Worm (Caenorhabditis elegans): Measurements from ENCODE around the gene ceh-84.

DNA sequence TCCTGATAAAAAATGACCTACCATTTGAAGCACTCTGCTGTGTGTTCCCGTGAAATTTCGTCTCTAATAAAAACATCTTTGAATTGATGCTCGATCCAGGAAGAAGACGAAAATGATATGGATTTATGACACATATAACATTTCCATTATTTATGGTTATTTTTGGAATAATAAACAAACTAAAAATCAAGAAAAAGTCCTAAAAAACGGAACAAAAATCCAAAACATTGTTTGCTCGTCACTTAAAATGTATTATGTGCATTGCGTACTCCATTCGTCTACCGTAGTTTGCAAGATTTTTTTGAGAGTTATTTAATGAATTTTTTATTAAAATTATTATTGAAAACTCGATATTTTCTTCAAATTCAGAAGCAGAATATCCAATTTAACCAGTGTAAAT, 41.8 kb upstream of the ceh-84 start, which contains the start of gene bath-20:
- TF ChIP-seq fos-1 (tag; optimal IDR thresholded peaks at IDR 0.05) (no peak), C34F6.9 (tag; optimal IDR thresholded peaks at IDR 0.05) (no peak), ztf-4 (tag; optimal IDR thresholded peaks at IDR 0.05) (no peak), sem-4 (tag; optimal IDR thresholded peaks at IDR 0.05) (no peak), nhr-11 (tag; optimal IDR thresholded peaks at IDR 0.05) (no peak), nhr-237 (tag; optimal IDR thresholded peaks at IDR 0.05) (no peak), unc-55 (GFP tag; optimal IDR thresholded peaks at IDR 0.05) (no peak)
